Worm (Caenorhabditis elegans) whole organism, L4/young adult: ENCODE results near the gene pafo-1.

Experiments used
- W03F9.2 ChIP-seq: fragments of 150-350 bp; optimal IDR thresholded peaks from 2 replicates; lab custom pipeline; 2014; ENCODE audit warnings: missing biosample characterization, missing genetic modification characterization
- dao-5 ChIP-seq: sonication (generic microtip); optimal IDR thresholded peaks from 2 replicates; lab custom pipeline; 2016; ENCODE audit warnings: missing genotype, missing genetic modification characterization, moderate library complexity, missing compliant biosample characterization

- TF ChIP-seq W03F9.2 (tag; lab: Kevin White, UChicago): no peak
- no peak for TF ChIP-seq dao-5 (tag; lab: Kevin White, UChicago)
These were observed 1.3 kb upstream of the pafo-1 start, which contains the start of the genes C55A6.11 and C55A6.7 for ce11 chrV:11520215-11520614.
